Worm (Caenorhabditis elegans) whole organism, mixed stage, embryonic: ENCODE measurements around the gene tbx-38.

Experiments used
- M03D4.4 ChIP-seq: sonication (generic microtip); optimal IDR thresholded peaks from 2 replicates; lab custom pipeline; 2017; ENCODE audit warnings: mild to moderate bottlenecking, missing genetic modification characterization, missing compliant biosample characterization
- blmp-1 ChIP-seq: fragments of 150-350 bp; optimal IDR thresholded peaks from 2 replicates; lab custom pipeline; 2014; ENCODE audit warnings: missing biosample characterization, missing genetic modification characterization
- ces-1 ChIP-seq: fragments of 150-350 bp; optimal IDR thresholded peaks from 2 replicates; lab custom pipeline; 2014; ENCODE audit warnings: missing biosample characterization, missing genetic modification reagents, missing genetic modification characterization
- elt-1 ChIP-seq: sonication (generic microtip); optimal IDR thresholded peaks from 2 replicates; lab custom pipeline; 2017; ENCODE audit warnings: missing genetic modification characterization, mild to moderate bottlenecking, missing compliant biosample characterization, antibody characterized with exemption, moderate library complexity, borderline replicate concordance; ENCODE audit not compliant: insufficient read depth
- hlh-1 ChIP-seq: fragments of 150-350 bp; optimal IDR thresholded peaks from 2 replicates; lab custom pipeline; 2014; ENCODE audit warnings: missing biosample characterization, missing genetic modification reagents, missing genetic modification characterization
- lin-13 ChIP-seq: fragments of 150-350 bp; optimal IDR thresholded peaks from 2 replicates; lab custom pipeline; 2014; ENCODE audit warnings: missing biosample characterization, missing genetic modification characterization
- lsy-2 ChIP-seq: fragments of 150-350 bp; optimal IDR thresholded peaks from 2 replicates; lab custom pipeline; 2014; ENCODE audit warnings: missing biosample characterization, missing genetic modification characterization
- mab-5 ChIP-seq: fragments of 150-350 bp; optimal IDR thresholded peaks from 2 replicates; lab custom pipeline; 2014; ENCODE audit warnings: missing biosample characterization, missing genetic modification characterization
- mls-2 ChIP-seq: sonication (generic microtip); optimal IDR thresholded peaks from 2 replicates; lab custom pipeline; 2016; ENCODE audit warnings: mild to moderate bottlenecking, missing genetic modification characterization, moderate library complexity, missing compliant biosample characterization
- nhr-12 ChIP-seq: fragments of 150-350 bp; optimal IDR thresholded peaks from 2 replicates; lab custom pipeline; 2014; ENCODE audit warnings: missing biosample characterization, missing genetic modification characterization
- nhr-2 ChIP-seq: fragments of 150-350 bp; optimal IDR thresholded peaks from 2 replicates; lab custom pipeline; 2014; ENCODE audit warnings: missing biosample characterization, missing genetic modification characterization
- nhr-237 ChIP-seq: fragments of 150-350 bp; optimal IDR thresholded peaks from 2 replicates; lab custom pipeline; 2014; ENCODE audit warnings: missing biosample characterization, missing genetic modification characterization
- nhr-28 ChIP-seq: fragments of 150-350 bp; optimal IDR thresholded peaks from 2 replicates; lab custom pipeline; 2014; ENCODE audit warnings: missing biosample characterization, missing genetic modification characterization
- sem-2 ChIP-seq: fragments of 200-800 bp; sonication (Bioruptor generic); optimal IDR thresholded peaks from 2 replicates; lab custom pipeline; 2018; ENCODE audit warnings: mild to moderate bottlenecking, missing genetic modification characterization, missing compliant biosample characterization
- zip-8 ChIP-seq: fragments of 150-350 bp; optimal IDR thresholded peaks from 2 replicates; lab custom pipeline; 2014; ENCODE audit warnings: missing biosample characterization, missing genetic modification characterization
- ztf-11 ChIP-seq: fragments of 150-350 bp; optimal IDR thresholded peaks from 2 replicates; lab custom pipeline; 2014; ENCODE audit warnings: missing biosample characterization, missing genetic modification characterization

The tbx-38 gene

ce11 chrIII:11738482-11738881, 47.4 kb downstream of the tbx-38 start:
- no peak for TF ChIP-seq M03D4.4
- peak; percentile 31 for TF ChIP-seq ces-1
- no peak for TF ChIP-seq hlh-1 (tag; lab: Kevin White, UChicago)

ce11 chrIII:11737527-11737926, 48.3 kb downstream of the tbx-38 start, which contains the start of gene sup-1:
sup-1 (minus strand) TSS chrIII:11737627.
- TF ChIP-seq lin-13 (tag; lab: Kevin White, UChicago) (no peak), nhr-12 (tag; lab: Kevin White, UChicago) (no peak), ztf-11 (tag; lab: Kevin White, UChicago) (no peak), mls-2 (tag; lab: Kevin White, UChicago) (no peak), blmp-1 (tag; lab: Kevin White, UChicago) (no peak), nhr-2 (no peak), elt-1 (tag; lab: Kevin White, UChicago) (no peak), sem-2 (no peak), lsy-2 (tag; lab: Kevin White, UChicago) (no peak), zip-8 (tag; lab: Kevin White, UChicago) (no peak), nhr-237 (tag; lab: Kevin White, UChicago) (no peak), mab-5 (tag; lab: Kevin White, UChicago) (no peak), nhr-28 (tag; lab: Kevin White, UChicago) (no peak), M03D4.4 (no peak)
